Worm (Caenorhabditis elegans) whole organism, midembryonic: ENCODE data around the gene srh-125.
"Not testable (repeated sequence)": the region's sequence is repeated elsewhere in the genome, so short reads cannot be mapped to it uniquely, and the experiment has no call there.

Source experiments
- T22C8.4 ChIP-seq: fragments of 200-800 bp; sonication (Bioruptor generic); IDR thresholded peaks from 2 replicates; pipeline ENCODE4 v1.3.6; 2022; ENCODE audit warnings: missing genetic modification characterization, missing compliant biosample characterization
- klf-2 ChIP-seq: fragments of 200-800 bp; sonication (Bioruptor generic); conservative IDR thresholded peaks from 2 replicates; pipeline ENCODE4 v1.3.6; 2022; ENCODE audit warnings: missing genetic modification reagents, missing genetic modification characterization, missing compliant biosample characterization
- med-1 ChIP-seq: sonication (generic microtip); optimal IDR thresholded peaks from 2 replicates; lab custom pipeline; 2017; ENCODE audit warnings: missing genetic modification characterization, mild to moderate bottlenecking, missing compliant biosample characterization, antibody characterized with exemption, missing genetic modification reagents; ENCODE audit not compliant: insufficient read depth
- ztf-29 ChIP-seq: fragments of 200-800 bp; sonication (Bioruptor generic); IDR thresholded peaks from 2 replicates; pipeline ENCODE4 v1.3.6; 2022; ENCODE audit warnings: missing genetic modification reagents, missing genetic modification characterization, missing compliant biosample characterization

DNA sequence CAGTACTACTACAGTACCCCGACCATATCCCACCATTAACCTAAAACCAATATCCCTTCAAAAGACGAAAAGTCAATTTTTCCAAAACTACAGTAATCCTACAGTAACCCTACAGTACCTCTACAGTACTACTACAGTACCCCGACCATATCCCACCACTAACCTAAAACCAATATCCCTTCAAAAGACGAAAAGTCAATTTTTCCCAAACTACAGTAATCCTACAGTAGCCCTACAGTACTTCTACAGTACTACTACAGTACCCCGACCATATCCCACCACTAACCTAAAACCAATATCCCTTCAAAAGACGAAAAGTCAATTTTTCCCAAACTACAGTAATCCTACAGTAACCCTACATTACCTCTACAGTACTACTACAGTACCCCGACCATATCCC, 33.2 kb downstream of the srh-125 start:
- not testable (repeated sequence) for TF ChIP-seq T22C8.4 (GFP tag; lab: Robert Waterston, UW); med-1 (GFP tag; lab: Kevin White, UChicago)
- peak; percentile 39; the same call in 1 of the 2 replicates for TF ChIP-seq ztf-29
- TF ChIP-seq klf-2 (GFP tag; lab: Robert Waterston, UW), result peak; percentile 79
